Worm (Caenorhabditis elegans) whole organism, L3 larva: Measurements from ENCODE around the gene nuaf-1.

Experiments used
- R02D3.7 ChIP-seq: fragments of 150-350 bp; optimal IDR thresholded peaks from 2 replicates; lab custom pipeline; 2014; ENCODE audit warnings: missing biosample characterization, missing genetic modification characterization
- ama-1 ChIP-seq: fragments of 150-350 bp; optimal IDR thresholded peaks from 2 replicates; lab custom pipeline; 2018
- ceh-16 ChIP-seq: sonication (generic microtip); optimal IDR thresholded peaks from 2 replicates; lab custom pipeline; 2017; ENCODE audit warnings: missing biosample characterization, missing genetic modification characterization
- ceh-28 ChIP-seq: fragments of 150-350 bp; optimal IDR thresholded peaks from 2 replicates; lab custom pipeline; 2014; ENCODE audit warnings: missing biosample characterization, missing genetic modification reagents, missing genetic modification characterization
- daf-12 ChIP-seq: fragments of 150-350 bp; optimal IDR thresholded peaks from 2 replicates; lab custom pipeline; 2014; ENCODE audit warnings: missing biosample characterization, missing genetic modification reagents, missing genetic modification characterization
- egl-5 ChIP-seq: fragments of 150-350 bp; optimal IDR thresholded peaks from 2 replicates; lab custom pipeline; 2017; ENCODE audit warnings: missing biosample characterization, missing genetic modification reagents, missing genetic modification characterization, inconsistent platforms
- elt-2 ChIP-seq: sonication (generic microtip); optimal IDR thresholded peaks from 2 replicates; lab custom pipeline; 2016; ENCODE audit warnings: missing genetic modification reagents, mild to moderate bottlenecking, missing genetic modification characterization, missing compliant biosample characterization
- elt-3 ChIP-seq, 3 experiments: fragments of 150-350 bp in 1 of 3; sonication (generic microtip) in 2 of 3; optimal IDR thresholded peaks; 2 replicates in 2 of 3; 4 replicates in 1 of 3; lab custom pipeline; 2014 to 2017; ENCODE audit warnings: missing biosample characterization in 3 of 3, missing genetic modification characterization in 3 of 3
- eor-1 ChIP-seq, 2 experiments: fragments of 150-350 bp; optimal IDR thresholded peaks; 2 replicates each; lab custom pipeline; 2014 to 2018; ENCODE audit warnings: missing biosample characterization in 2 of 2, missing genetic modification characterization in 2 of 2
- fkh-10 ChIP-seq: sonication (generic microtip); optimal IDR thresholded peaks from 2 replicates; lab custom pipeline; 2017; ENCODE audit warnings: missing biosample characterization, missing genetic modification reagents, missing genetic modification characterization
- fos-1 ChIP-seq: fragments of 150-350 bp; optimal IDR thresholded peaks from 2 replicates; lab custom pipeline; 2014; ENCODE audit warnings: missing biosample characterization, missing genetic modification characterization
- jun-1 ChIP-seq: fragments of 150-350 bp; optimal IDR thresholded peaks from 2 replicates; lab custom pipeline; 2014; ENCODE audit warnings: missing biosample characterization, missing genetic modification reagents, missing genetic modification characterization
- lin-39 ChIP-seq: fragments of 150-350 bp; optimal IDR thresholded peaks from 2 replicates; lab custom pipeline; 2018; ENCODE audit warnings: missing biosample characterization, missing genetic modification reagents, missing genetic modification characterization
- lsy-12 ChIP-seq: sonication (generic microtip); optimal IDR thresholded peaks from 2 replicates; lab custom pipeline; 2016; ENCODE audit warnings: mild to moderate bottlenecking, missing genetic modification characterization, missing compliant biosample characterization
- mdl-1 ChIP-seq: fragments of 150-350 bp; optimal IDR thresholded peaks from 2 replicates; lab custom pipeline; 2014; ENCODE audit warnings: missing biosample characterization, missing genetic modification characterization
- mml-1 ChIP-seq: fragments of 150-350 bp; sonication (generic microtip); optimal IDR thresholded peaks from 3 replicates; lab custom pipeline; 2014; ENCODE audit warnings: missing biosample characterization, missing genetic modification characterization
- nhr-11 ChIP-seq: fragments of 150-350 bp; optimal IDR thresholded peaks from 2 replicates; lab custom pipeline; 2014; ENCODE audit warnings: missing biosample characterization, missing genetic modification characterization
- nhr-12 ChIP-seq: fragments of 150-350 bp; optimal IDR thresholded peaks from 2 replicates; lab custom pipeline; 2014; ENCODE audit warnings: missing biosample characterization, missing genetic modification characterization
- nhr-25 ChIP-seq: sonication (generic microtip); optimal IDR thresholded peaks from 2 replicates; lab custom pipeline; 2017; ENCODE audit warnings: missing biosample characterization, missing genetic modification characterization
- nhr-43 ChIP-seq: sonication (generic microtip); optimal IDR thresholded peaks from 2 replicates; lab custom pipeline; 2016; ENCODE audit warnings: mild to moderate bottlenecking, missing genetic modification characterization, missing compliant biosample characterization; ENCODE audit not compliant: poor library complexity, severe bottlenecking
- nhr-76 ChIP-seq: fragments of 150-350 bp; sonication (generic microtip); optimal IDR thresholded peaks from 5 replicates; lab custom pipeline; 2014; ENCODE audit warnings: missing biosample characterization, missing genetic modification characterization
- nhr-77 ChIP-seq: fragments of 150-350 bp; optimal IDR thresholded peaks from 2 replicates; lab custom pipeline; 2014; ENCODE audit warnings: missing biosample characterization, missing genetic modification characterization
- pha-4 ChIP-seq: fragments of 150-350 bp; optimal IDR thresholded peaks from 2 replicates; lab custom pipeline; 2014; ENCODE audit warnings: missing biosample characterization, missing genetic modification reagents, missing genetic modification characterization
- pqm-1 ChIP-seq: fragments of 150-350 bp; optimal IDR thresholded peaks from 2 replicates; lab custom pipeline; 2017; ENCODE audit warnings: missing biosample characterization, missing genetic modification characterization, inconsistent platforms
- sea-2 ChIP-seq: fragments of 150-350 bp; sonication (generic microtip); optimal IDR thresholded peaks from 4 replicates; lab custom pipeline; 2014; ENCODE audit warnings: missing biosample characterization, missing genetic modification reagents, missing genetic modification characterization
- skn-1 ChIP-seq: fragments of 150-350 bp; optimal IDR thresholded peaks from 2 replicates; lab custom pipeline; 2014; ENCODE audit warnings: missing biosample characterization, missing genetic modification characterization
- snpc-4 ChIP-seq: fragments of 150-350 bp; optimal IDR thresholded peaks from 2 replicates; lab custom pipeline; 2014; ENCODE audit warnings: missing biosample characterization, missing genetic modification characterization
- tbx-2 ChIP-seq: sonication (generic microtip); optimal IDR thresholded peaks from 2 replicates; lab custom pipeline; 2016; ENCODE audit warnings: mild to moderate bottlenecking, missing genetic modification characterization, missing compliant biosample characterization
- unc-39 ChIP-seq: sonication (generic microtip); optimal IDR thresholded peaks from 4 replicates; lab custom pipeline; 2017; ENCODE audit warnings: missing biosample characterization, missing genetic modification characterization
- zag-1 ChIP-seq: fragments of 150-350 bp; optimal IDR thresholded peaks from 2 replicates; lab custom pipeline; 2014; ENCODE audit warnings: missing biosample characterization, missing genetic modification characterization
- ztf-11 ChIP-seq: fragments of 150-350 bp; optimal IDR thresholded peaks from 2 replicates; lab custom pipeline; 2014; ENCODE audit warnings: missing biosample characterization, missing genetic modification characterization

The nuaf-1 gene

DNA sequence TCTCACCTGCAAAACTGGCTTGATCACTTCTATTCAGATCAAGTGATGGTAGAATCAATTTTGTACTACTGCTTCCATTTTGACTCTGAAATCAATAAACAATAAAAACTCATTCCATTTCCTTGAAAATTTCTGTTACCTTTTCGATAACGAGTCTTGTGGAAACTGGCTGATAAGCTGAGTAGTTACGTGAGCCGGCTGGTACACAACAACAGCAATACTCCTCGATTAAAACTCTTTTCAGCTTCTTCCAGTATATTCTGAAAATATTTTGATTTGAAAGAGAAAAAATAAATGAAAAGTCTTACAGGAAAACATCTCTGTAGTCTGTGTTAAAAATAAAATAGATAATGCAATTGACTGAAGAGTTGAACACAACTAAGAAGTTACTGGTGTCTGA, 36.0 kb downstream of the nuaf-1 start:
- TF ChIP-seq snpc-4 (tag; lab: Kevin White, UChicago) (no peak), pqm-1 (tag; lab: Kevin White, UChicago) (peak; percentile 32), nhr-76 (no peak), elt-2 (tag; lab: Kevin White, UChicago) (peak; percentile 48), ztf-11 (tag; lab: Kevin White, UChicago) (no peak)

DNA sequence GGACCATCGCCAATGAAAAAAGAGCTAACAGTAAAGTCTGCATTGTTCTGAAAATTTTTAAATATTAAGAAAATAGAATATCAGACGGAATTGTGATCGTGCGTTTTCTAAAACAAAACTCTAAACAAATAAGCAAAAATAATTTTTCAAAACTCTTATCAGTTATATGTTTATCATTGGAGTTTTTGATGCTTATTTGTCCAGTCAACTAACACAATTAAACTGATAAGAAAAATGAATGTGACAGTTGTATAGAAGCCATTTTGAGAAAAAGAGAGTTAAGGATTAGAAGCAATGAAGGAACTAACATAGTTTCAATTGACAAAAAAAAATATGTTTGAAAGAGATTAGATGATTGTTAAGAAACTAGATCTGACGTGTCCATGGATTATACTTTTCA, 37.7 kb downstream of the nuaf-1 start, which contains the start of gene ttr-44:
Gene ttr-44, minus strand, starts transcription at position 47 of the 400 bp plus-strand sequence.
- TF ChIP-seq nhr-11 (tag; lab: Kevin White, UChicago): no peak
- TF ChIP-seq egl-5 (tag; lab: Kevin White, UChicago): no peak
- TF ChIP-seq jun-1 (tag; lab: Kevin White, UChicago): peak; percentile 30
- TF ChIP-seq pha-4: peak; percentile 81
- TF ChIP-seq elt-2 (tag; lab: Kevin White, UChicago): peak; percentile 87
- TF ChIP-seq mml-1 (tag; lab: Kevin White, UChicago): no peak
- peak; percentile 87 for TF ChIP-seq pqm-1 (tag; lab: Kevin White, UChicago)

DNA sequence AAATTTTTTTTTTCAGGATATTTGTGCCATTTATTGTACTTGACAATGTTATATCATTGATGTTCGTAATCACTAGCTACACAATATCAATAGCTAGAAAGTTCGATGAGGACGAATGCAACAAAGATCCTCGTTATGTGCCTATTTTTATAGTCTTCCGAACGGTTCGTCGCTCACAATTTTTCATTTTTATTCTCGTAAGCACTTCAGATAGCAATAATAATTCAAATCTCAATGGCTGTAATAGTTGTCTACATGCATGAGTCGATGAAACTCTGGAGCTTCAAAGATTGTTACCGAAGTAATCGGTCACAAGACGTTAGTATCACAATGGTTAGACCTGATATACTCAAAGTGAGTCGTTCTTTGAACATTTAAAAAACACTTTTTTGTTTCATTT, 39.3 kb downstream of the nuaf-1 start:
- TF ChIP-seq mdl-1 (tag; lab: Kevin White, UChicago): no peak
- TF ChIP-seq elt-2 (tag; lab: Kevin White, UChicago): peak; percentile 35
- TF ChIP-seq sea-2 (GFP tag; lab: Kevin White, UChicago): no peak
- TF ChIP-seq fkh-10 (GFP tag; lab: Kevin White, UChicago): no peak
- TF ChIP-seq nhr-43 (tag; lab: Kevin White, UChicago): no peak
- peak; percentile 68 for TF ChIP-seq pqm-1 (tag; lab: Kevin White, UChicago)
- no peak for TF ChIP-seq tbx-2
- TF ChIP-seq nhr-77: no peak
- no peak for TF ChIP-seq elt-3 (tag; optimal IDR thresholded peaks at IDR 0.05; lab: Kevin White, UChicago)
- no peak for TF ChIP-seq zag-1 (tag; lab: Kevin White, UChicago)
- peak; percentile 42 for TF ChIP-seq jun-1 (tag; lab: Kevin White, UChicago)
- no peak for TF ChIP-seq lin-39 (tag; lab: Kevin White, UChicago)
- TF ChIP-seq pha-4: peak; percentile 31
- peak; percentile 58 for TF ChIP-seq ama-1 (lab: Kevin White, UChicago)
- TF ChIP-seq, all 47 proteins: peak for 5

DNA sequence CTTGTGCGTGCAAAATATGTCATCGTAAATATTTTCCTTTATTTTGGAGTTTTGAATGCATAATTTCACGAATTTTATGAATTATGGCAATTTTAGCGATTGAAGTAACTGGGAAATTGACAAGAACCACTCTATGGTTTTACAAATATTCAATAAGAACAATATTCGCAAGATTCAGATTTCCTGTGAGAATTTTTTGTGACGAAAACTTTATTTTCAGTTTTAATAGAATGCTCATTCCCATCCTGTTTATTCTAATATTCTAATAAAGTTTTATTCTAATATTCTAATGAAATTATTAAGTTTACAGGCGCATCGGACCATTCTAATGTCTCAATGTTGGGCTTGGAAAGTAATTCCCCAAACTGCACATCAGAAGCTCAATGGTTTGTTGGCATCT, 45.2 kb downstream of the nuaf-1 start, which contains the start of gene R11G10.3:
Gene R11G10.3, plus strand, starts transcription at position 301 of the 400 bp plus-strand sequence.
- TF ChIP-seq nhr-12 (tag; lab: Kevin White, UChicago): no peak
- no peak for TF ChIP-seq ceh-28
- no peak for TF ChIP-seq jun-1 (tag; lab: Kevin White, UChicago)
- no peak for TF ChIP-seq R02D3.7
- TF ChIP-seq ceh-16: no peak
- no peak for TF ChIP-seq nhr-43 (tag; lab: Kevin White, UChicago)
- no peak for TF ChIP-seq skn-1 (tag; lab: Kevin White, UChicago)
- no peak for TF ChIP-seq lsy-12
- TF ChIP-seq mml-1 (tag; lab: Kevin White, UChicago): no peak
- no peak for TF ChIP-seq nhr-77
- no peak for TF ChIP-seq unc-39
- TF ChIP-seq daf-12: no peak
- no peak for TF ChIP-seq eor-1 (tag; optimal IDR thresholded peaks at IDR 0.05; lab: Kevin White, UChicago)
- TF ChIP-seq nhr-25 (tag; lab: Kevin White, UChicago): no peak
- no peak for TF ChIP-seq fos-1
- TF ChIP-seq, all 47 proteins: peak for 0
